Fruit fly (Drosophila melanogaster) whole organism, embryonic: ENCODE results near the gene Jon66Cii.
A peak's percentile ranks its signal among the peaks of the same experiment; 100 is the strongest.

Experiments
- Awh ChIP-seq: fragments of 200-800 bp; sonication (Bioruptor generic); IDR thresholded peaks from 2 replicates; pipeline ENCODE4, ENCODE4 v1.3.6; 2022; ENCODE audit warnings: missing biosample characterization, missing genetic modification characterization
- CG10267 ChIP-seq: fragments of 200-800 bp; sonication (Bioruptor generic); optimal IDR thresholded peaks from 2 replicates; lab custom pipeline; 2018; ENCODE audit warnings: missing biosample characterization, mild to moderate bottlenecking, missing genetic modification characterization, moderate library complexity
- CG10274 ChIP-seq: fragments of 200-800 bp; sonication (Bioruptor generic); optimal IDR thresholded peaks from 3 replicates; lab custom pipeline; 2017; ENCODE audit warnings: missing biosample characterization, mild to moderate bottlenecking, missing genetic modification characterization
- CG11456 ChIP-seq: fragments of 200-800 bp; sonication (Bioruptor generic); IDR thresholded peaks from 3 replicates; pipeline ENCODE4 v1.3.6; 2022; ENCODE audit warnings: missing biosample characterization, missing genetic modification characterization
- CG14050 ChIP-seq: fragments of 200-800 bp; sonication (Bioruptor generic); IDR thresholded peaks from 3 replicates; pipeline ENCODE4 v1.3.6; 2022; ENCODE audit warnings: missing biosample characterization, missing genetic modification characterization
- CG16815 ChIP-seq: fragments of 200-800 bp; sonication (Bioruptor generic); optimal IDR thresholded peaks from 3 replicates; lab custom pipeline; 2017; ENCODE audit warnings: missing biosample characterization, mild to moderate bottlenecking, missing genetic modification characterization
- CG16863 ChIP-seq: fragments of 200-800 bp; sonication (Bioruptor generic); optimal IDR thresholded peaks from 3 replicates; lab custom pipeline; 2016; ENCODE audit warnings: missing biosample characterization, missing genetic modification characterization
- CG17328 ChIP-seq: fragments of 200-800 bp; sonication (Bioruptor generic); IDR thresholded peaks from 2 replicates; pipeline ENCODE4 v1.3.6; 2022; ENCODE audit warnings: missing biosample characterization, missing genetic modification characterization
- CG17829 ChIP-seq: fragments of 200-800 bp; optimal IDR thresholded peaks from 2 replicates; lab custom pipeline; 2019; ENCODE audit warnings: missing biosample characterization, mild to moderate bottlenecking, missing genetic modification characterization, moderate library complexity
- CG18764 ChIP-seq: fragments of 200-800 bp; sonication (Bioruptor generic); optimal IDR thresholded peaks from 3 replicates; lab custom pipeline; 2016; ENCODE audit warnings: missing biosample characterization, missing genetic modification characterization
- CG2116 ChIP-seq: fragments of 200-800 bp; sonication (Bioruptor generic); optimal IDR thresholded peaks from 3 replicates; lab custom pipeline; 2018; ENCODE audit warnings: missing biosample characterization, mild to moderate bottlenecking, missing genetic modification characterization
- CG2202 ChIP-seq: fragments of 200-800 bp; sonication (Bioruptor generic); optimal IDR thresholded peaks from 2 replicates; lab custom pipeline; 2018; ENCODE audit warnings: missing biosample characterization, mild to moderate bottlenecking, missing genetic modification characterization
- CG2875 ChIP-seq: fragments of 200-800 bp; sonication (Bioruptor generic); optimal IDR thresholded peaks from 2 replicates; lab custom pipeline; 2017; ENCODE audit warnings: missing biosample characterization, mild to moderate bottlenecking, missing genetic modification characterization, missing genetic modification reagents
- CG4282 ChIP-seq: fragments of 200-800 bp; sonication (Bioruptor generic); optimal IDR thresholded peaks from 2 replicates; lab custom pipeline; 2016; ENCODE audit warnings: missing biosample characterization, missing genetic modification characterization
- CG8290 ChIP-seq, 3 experiments: fragments of 200-800 bp; sonication (Bioruptor generic); optimal IDR thresholded peaks; 2 replicates each; lab custom pipeline; 2016 to 2019; ENCODE audit warnings: missing biosample characterization in 3 of 3, missing genetic modification characterization in 3 of 3, mild to moderate bottlenecking in 2 of 3, moderate library complexity in 1 of 3
- CG8478 ChIP-seq: fragments of >200 bp; optimal IDR thresholded peaks from 2 replicates; lab custom pipeline; 2018
- Chrac-16 ChIP-seq: fragments of 200-800 bp; sonication (Bioruptor generic); optimal IDR thresholded peaks from 3 replicates; lab custom pipeline; 2016; ENCODE audit warnings: missing biosample characterization, missing genetic modification characterization
- D ChIP-seq, 2 experiments: fragments of 200-800 bp in 1 of 2; fragments of >200 bp in 1 of 2; sonication (Bioruptor generic) in 1 of 2; optimal IDR thresholded peaks; 2 replicates in 1 of 2; 3 replicates in 1 of 2; lab custom pipeline; 2017; ENCODE audit warnings: mild to moderate bottlenecking in 1 of 2, missing biosample characterization in 1 of 2, missing genetic modification characterization in 1 of 2, missing genetic modification reagents in 1 of 2
- Deaf1 ChIP-seq: fragments of 200-800 bp; optimal IDR thresholded peaks from 3 replicates; lab custom pipeline; 2019; ENCODE audit warnings: missing biosample characterization, mild to moderate bottlenecking, missing genetic modification characterization, moderate library complexity
- Dek ChIP-seq: fragments of 200-800 bp; sonication (Bioruptor generic); optimal IDR thresholded peaks from 3 replicates; lab custom pipeline; 2019; ENCODE audit warnings: missing biosample characterization, mild to moderate bottlenecking, missing genetic modification characterization, moderate library complexity
- Eip74EF ChIP-seq, 2 experiments: fragments of 200-800 bp in 1 of 2; fragments of >200 bp in 1 of 2; sonication (Bioruptor generic) in 1 of 2; optimal IDR thresholded peaks; 2 replicates each; lab custom pipeline; 2017 to 2019; ENCODE audit warnings: missing biosample characterization in 2 of 2, missing genetic modification characterization in 2 of 2, mild to moderate bottlenecking in 1 of 2, moderate library complexity in 1 of 2
- Hand ChIP-seq: fragments of 200-800 bp; sonication (Bioruptor generic); optimal IDR thresholded peaks from 2 replicates; lab custom pipeline; 2017; ENCODE audit warnings: mild to moderate bottlenecking, missing biosample characterization, missing genetic modification reagents, missing genetic modification characterization
- MTF-1 ChIP-seq: fragments of 200-800 bp; sonication (Bioruptor generic); optimal IDR thresholded peaks from 2 replicates; lab custom pipeline; 2018; ENCODE audit warnings: missing biosample characterization, mild to moderate bottlenecking, missing genetic modification characterization, borderline replicate concordance
- Med ChIP-seq: fragments of 200-800 bp; sonication (Bioruptor generic); peaks from one replicate; lab custom pipeline; 2016; ENCODE audit warnings: missing biosample characterization, missing genetic modification characterization, mild to moderate bottlenecking, inconsistent platforms, moderate library complexity
- NC2α ChIP-seq: fragments of 200-800 bp; sonication (Bioruptor generic); optimal IDR thresholded peaks from 2 replicates; lab custom pipeline; 2016; ENCODE audit warnings: missing biosample characterization, missing genetic modification characterization
- Pdp1 ChIP-seq, 2 experiments: fragments of 200-800 bp; sonication (Bioruptor generic); optimal IDR thresholded peaks; 3 replicates each; lab custom pipeline; 2016; ENCODE audit warnings: missing biosample characterization in 2 of 2, missing genetic modification characterization in 2 of 2, mild to moderate bottlenecking in 1 of 2, moderate library complexity in 1 of 2
- Sin3A ChIP-seq: fragments of >200 bp; optimal IDR thresholded peaks from 2 replicates; lab custom pipeline; 2018
- Sry-δ ChIP-seq: fragments of 200-800 bp; sonication (Bioruptor generic); optimal IDR thresholded peaks from 2 replicates; lab custom pipeline; 2016; ENCODE audit warnings: missing biosample characterization, missing genetic modification characterization
- Trl ChIP-seq, 3 experiments: fragments of >200 bp in 2 of 3; fragments of 200-800 bp in 1 of 3; sonication (Bioruptor generic) in 1 of 3; optimal IDR thresholded peaks; 2 replicates in 1 of 3; 3 replicates in 2 of 3; lab custom pipeline; 2016 to 2017; ENCODE audit warnings: missing biosample characterization in 1 of 3, missing genetic modification characterization in 1 of 3
- Usf ChIP-seq: fragments of 200-800 bp; sonication (Bioruptor generic); optimal IDR thresholded peaks from 2 replicates; lab custom pipeline; 2017; ENCODE audit warnings: missing genotype, missing biosample characterization, missing genetic modification characterization
- ash1 ChIP-seq: fragments of 200-800 bp; sonication (Bioruptor generic); optimal IDR thresholded peaks from 2 replicates; lab custom pipeline; 2018; ENCODE audit warnings: missing biosample characterization, mild to moderate bottlenecking, missing genetic modification characterization
- bcd ChIP-seq: fragments of 200-800 bp; sonication (Bioruptor generic); optimal IDR thresholded peaks from 2 replicates; lab custom pipeline; 2017; ENCODE audit warnings: missing biosample characterization, mild to moderate bottlenecking, missing genetic modification characterization
- croc ChIP-seq: fragments of 200-800 bp; sonication (Bioruptor generic); conservative IDR thresholded peaks from 3 replicates; pipeline ENCODE4 v1.3.6; 2022; ENCODE audit warnings: missing biosample characterization, missing genetic modification characterization
- dmrt99B ChIP-seq: fragments of 200-800 bp; sonication (Bioruptor generic); optimal IDR thresholded peaks from 2 replicates; lab custom pipeline; 2018; ENCODE audit warnings: missing biosample characterization, mild to moderate bottlenecking, missing genetic modification characterization, moderate library complexity
- fd3F ChIP-seq: fragments of 200-800 bp; sonication (Bioruptor generic); optimal IDR thresholded peaks from 2 replicates; lab custom pipeline; 2018; ENCODE audit warnings: missing biosample characterization, mild to moderate bottlenecking, missing genetic modification characterization, moderate library complexity
- fd96Cb ChIP-seq: fragments of 200-800 bp; sonication (Bioruptor generic); optimal IDR thresholded peaks from 2 replicates; lab custom pipeline; 2018; ENCODE audit warnings: missing biosample characterization, mild to moderate bottlenecking, missing genetic modification characterization, moderate library complexity
- gcm ChIP-seq: fragments of 200-800 bp; sonication (Bioruptor generic); optimal IDR thresholded peaks from 2 replicates; lab custom pipeline; 2019; ENCODE audit warnings: missing biosample characterization, mild to moderate bottlenecking, missing genetic modification characterization, moderate library complexity
- maf-S ChIP-seq: fragments of 200-800 bp; sonication (Bioruptor generic); optimal IDR thresholded peaks from 2 replicates; lab custom pipeline; 2016; ENCODE audit warnings: missing biosample characterization, missing genetic modification characterization
- mam ChIP-seq: fragments of 200-800 bp; sonication (Bioruptor generic); optimal IDR thresholded peaks from 3 replicates; lab custom pipeline; 2016; ENCODE audit warnings: missing biosample characterization, missing genetic modification characterization
- mirr ChIP-seq: fragments of 200-800 bp; sonication (Bioruptor generic); optimal IDR thresholded peaks from 3 replicates; lab custom pipeline; 2018; ENCODE audit warnings: missing biosample characterization, mild to moderate bottlenecking, missing genetic modification characterization
- nau ChIP-seq: fragments of 200-800 bp; sonication (Bioruptor generic); optimal IDR thresholded peaks from 3 replicates; lab custom pipeline; 2017; ENCODE audit warnings: missing biosample characterization, mild to moderate bottlenecking, missing genetic modification characterization, missing genetic modification reagents
- seq ChIP-seq: fragments of 200-800 bp; sonication (Bioruptor generic); IDR thresholded peaks from 2 replicates; pipeline ENCODE4 v1.3.6; 2022; ENCODE audit warnings: missing biosample characterization, missing genetic modification characterization
- shn ChIP-seq: fragments of 200-800 bp; sonication (Bioruptor generic); optimal IDR thresholded peaks from 3 replicates; lab custom pipeline; 2016; ENCODE audit warnings: missing biosample characterization, missing genetic modification characterization
- tio ChIP-seq: fragments of 200-800 bp; sonication (Bioruptor generic); optimal IDR thresholded peaks from 2 replicates; lab custom pipeline; 2017; ENCODE audit warnings: missing biosample characterization, missing genetic modification characterization, inconsistent platforms
- ttk ChIP-seq: fragments of 200-800 bp; sonication (Bioruptor generic); IDR thresholded peaks from 2 replicates; pipeline ENCODE4 v2.1.2; 2022; ENCODE audit warnings: missing biosample characterization, missing genetic modification characterization
- twi ChIP-seq: fragments of 200-800 bp; optimal IDR thresholded peaks from 2 replicates; lab custom pipeline; 2019; ENCODE audit warnings: missing biosample characterization, mild to moderate bottlenecking, missing genetic modification characterization, moderate library complexity
- usp ChIP-seq: fragments of >200 bp; optimal IDR thresholded peaks from 2 replicates; lab custom pipeline; 2017; ENCODE audit warnings: missing biosample characterization, missing genetic modification characterization
- vvl ChIP-seq: fragments of 200-800 bp; sonication (Bioruptor generic); IDR thresholded peaks from 2 replicates; pipeline ENCODE4 v1.3.6; 2022; ENCODE audit warnings: missing biosample characterization, missing genetic modification characterization
- wdn ChIP-seq: fragments of 200-800 bp; sonication (Bioruptor generic); IDR thresholded peaks from 2 replicates; pipeline ENCODE4 v1.3.6; 2022; ENCODE audit warnings: missing biosample characterization, missing genetic modification characterization

The Jon66Cii gene

DNA sequence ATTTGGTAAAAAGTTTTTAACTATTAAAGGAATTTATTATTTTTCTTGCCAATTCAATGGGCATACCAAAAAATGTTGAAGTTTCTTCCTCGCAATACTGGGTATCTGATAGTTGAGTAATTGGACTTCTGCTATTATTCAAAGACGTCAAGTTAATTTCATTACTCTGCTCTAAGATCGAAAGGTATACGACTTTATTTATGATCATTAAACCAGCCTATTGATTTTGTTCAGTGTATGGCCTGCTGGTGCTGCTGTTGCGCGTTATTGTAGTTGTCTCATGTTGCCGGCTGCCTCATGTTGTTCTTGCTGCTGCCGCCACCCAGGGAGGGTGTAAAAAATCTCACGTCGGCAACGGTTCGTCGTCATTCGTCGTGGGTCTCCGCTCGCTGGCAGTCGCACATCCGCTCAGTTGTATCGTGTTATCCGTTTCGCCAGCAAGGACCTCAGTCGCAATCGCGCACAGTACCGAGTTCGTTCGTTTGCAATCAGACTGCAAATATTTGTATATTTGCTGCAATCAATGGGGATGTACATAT lies 2.2 kb upstream of the Jon66Cii start, which contains the start of gene CG7120 (continued):
- TF ChIP-seq CG16863 (GFP tag; lab: Kevin White, UChicago) (peak; percentile 51), bcd (GFP tag; lab: Kevin White, UChicago) (peak; percentile 27), Eip74EF (GFP tag; optimal IDR thresholded peaks at IDR 0.05; lab: Kevin White, UChicago) (peak in 1 of 2 experiments; percentile 47), CG8478 (lab: Kevin White, UChicago) (peak; percentile 45), CG10267 (tag; lab: Kevin White, UChicago) (peak; percentile 5), CG14050 (no peak), ttk (GFP tag; lab: Robert Waterston, UW) (peak; percentile 30; the same call in 1 of the 2 replicates), Hand (GFP tag; lab: Kevin White, UChicago) (peak; percentile 48), nau (GFP tag; lab: Kevin White, UChicago) (no peak), shn (GFP tag; lab: Kevin White, UChicago) (peak; percentile 14), CG11456 (GFP tag; lab: Robert Waterston, UW) (no peak), wdn (GFP tag; lab: Robert Waterston, UW) (no peak), CG16815 (GFP tag; lab: Kevin White, UChicago) (peak; percentile 32), D (optimal IDR thresholded peaks at IDR 0.05; lab: Kevin White, UChicago) (no peak), D (GFP tag; optimal IDR thresholded peaks at IDR 0.05; lab: Kevin White, UChicago) (peak; percentile 62), usp (GFP tag; lab: Kevin White, UChicago) (no peak), mam (peak; percentile 40), maf-S (peak; percentile 26), Med (peak; percentile 91), NC2α (peak; percentile 24), Dek (tag; lab: Kevin White, UChicago) (peak; percentile 20), tio (peak; percentile 74), CG17328 (peak; percentile 56), Awh (GFP tag; lab: Robert Waterston, UW) (0 out of 2 replicates have a peak, but pooled peaks have one; percentile 32), CG2875 (GFP tag; lab: Kevin White, UChicago) (peak; percentile 21), mirr (GFP tag; lab: Kevin White, UChicago) (no peak), croc (GFP tag; lab: Robert Waterston, UW) (peak; percentile 29; the same call in 1 of the 3 replicates), Deaf1 (tag; lab: Kevin White, UChicago) (peak; percentile 97), Pdp1 (GFP tag; optimal IDR thresholded peaks at IDR 0.05; lab: Kevin White, UChicago) (peak; percentile 43 to 58), fd96Cb (tag; lab: Kevin White, UChicago) (peak; percentile 62), Sin3A (no peak), CG8290 (GFP tag; optimal IDR thresholded peaks at IDR 0.05; lab: Kevin White, UChicago) (no peak), CG8290 (tag; optimal IDR thresholded peaks at IDR 0.05; lab: Kevin White, UChicago) (peak in 1 of 2 experiments; percentile 51), CG17829 (tag; lab: Kevin White, UChicago) (peak; percentile 51), CG10274 (no peak), Usf (GFP tag; lab: Kevin White, UChicago) (no peak), Chrac-16 (GFP tag; lab: Kevin White, UChicago) (peak; percentile 24), vvl (GFP tag; lab: Robert Waterston, UW) (no peak), ash1 (GFP tag; lab: Kevin White, UChicago) (no peak), fd3F (GFP tag; lab: Kevin White, UChicago) (peak; percentile 13), gcm (GFP tag; lab: Kevin White, UChicago) (peak; percentile 21), Sry-δ (GFP tag; lab: Kevin White, UChicago) (no peak), Trl (optimal IDR thresholded peaks at IDR 0.05; lab: Kevin White, UChicago) (no peak), Trl (GFP tag; optimal IDR thresholded peaks at IDR 0.05; lab: Kevin White, UChicago) (no peak), MTF-1 (GFP tag; lab: Kevin White, UChicago) (peak; percentile 18), twi (tag; lab: Kevin White, UChicago) (peak; percentile 33), CG18764 (GFP tag; lab: Kevin White, UChicago) (peak; percentile 24), seq (GFP tag; lab: Robert Waterston, UW) (peak; percentile 17; the same call in 1 of the 2 replicates), CG4282 (GFP tag; lab: Kevin White, UChicago) (no peak), CG2202 (tag; lab: Kevin White, UChicago) (peak; percentile 41), CG2116 (GFP tag; lab: Kevin White, UChicago) (peak; percentile 5), dmrt99B (tag; lab: Kevin White, UChicago) (peak; percentile 57)
